Fruit fly (Drosophila melanogaster) whole organism, wandering third instar larva: ENCODE measurements around the gene Ilk.

Experiments
- Abd-B ChIP-seq: fragments of >200 bp; optimal IDR thresholded peaks from 2 replicates; lab custom pipeline; 2017; ENCODE audit warnings: missing biosample characterization, missing genetic modification characterization
- CrebA ChIP-seq: fragments of 200-800 bp; sonication (Bioruptor generic); optimal IDR thresholded peaks from 2 replicates; lab custom pipeline; 2016; ENCODE audit warnings: missing biosample characterization, mild to moderate bottlenecking, missing genetic modification characterization, borderline replicate concordance
- Dfd ChIP-seq: fragments of >200 bp; optimal IDR thresholded peaks from 2 replicates; lab custom pipeline; 2017; ENCODE audit warnings: missing biosample characterization, missing genetic modification characterization
- Dif ChIP-seq: fragments of 200-275, 200-300 bp; sonication (Bioruptor generic); optimal IDR thresholded peaks from 2 replicates; lab custom pipeline; 2018; ENCODE audit warnings: missing biosample characterization, missing genetic modification characterization; ENCODE audit not compliant: partially characterized antibody
- GATAd ChIP-seq: sonication (Bioruptor generic); optimal IDR thresholded peaks from 2 replicates; lab custom pipeline; 2016; ENCODE audit warnings: missing biosample characterization, missing genetic modification characterization
- HLH106 ChIP-seq: fragments of 200-800 bp; optimal IDR thresholded peaks from 3 replicates; lab custom pipeline; 2019; ENCODE audit warnings: missing biosample characterization, mild to moderate bottlenecking, missing genetic modification characterization, moderate library complexity
- Hnf4 ChIP-seq: fragments of 200-800 bp; sonication (Bioruptor generic); optimal IDR thresholded peaks from 2 replicates; lab custom pipeline; 2016; ENCODE audit warnings: missing biosample characterization, mild to moderate bottlenecking, missing genetic modification characterization
- Hr78 ChIP-seq: fragments of >200 bp; optimal IDR thresholded peaks from 2 replicates; lab custom pipeline; 2017; ENCODE audit warnings: missing biosample characterization, missing genetic modification characterization
- Hr83 ChIP-seq: fragments of 200-300 bp; sonication (Bioruptor generic); optimal IDR thresholded peaks from 2 replicates; lab custom pipeline; 2016; ENCODE audit warnings: missing biosample characterization, mild to moderate bottlenecking, missing genetic modification characterization, moderate library complexity; ENCODE audit not compliant: poor library complexity, severe bottlenecking
- Jra ChIP-seq: sonication (Bioruptor generic); optimal IDR thresholded peaks from 2 replicates; lab custom pipeline; 2016; ENCODE audit warnings: missing biosample characterization, missing genetic modification characterization
- Mio ChIP-seq: sonication (Bioruptor generic); optimal IDR thresholded peaks from 2 replicates; lab custom pipeline; 2016; ENCODE audit warnings: missing biosample characterization, missing genetic modification characterization
- Myc ChIP-seq: fragments of >200 bp; optimal IDR thresholded peaks from 2 replicates; lab custom pipeline; 2017
- N ChIP-seq: fragments of >200 bp; optimal IDR thresholded peaks from 2 replicates; lab custom pipeline; 2018; ENCODE audit warnings: missing biosample characterization, missing external identifiers, missing genetic modification characterization
- OdsH ChIP-seq: fragments of 200-800 bp; sonication (Bioruptor generic); optimal IDR thresholded peaks from 2 replicates; lab custom pipeline; 2016; ENCODE audit warnings: missing biosample characterization, mild to moderate bottlenecking, missing genetic modification characterization
- Rel ChIP-seq, 2 experiments: fragments of 200-800 bp; sonication (Bioruptor generic) in 1 of 2; optimal IDR thresholded peaks; 2 replicates in 1 of 2; 3 replicates in 1 of 2; lab custom pipeline; 2016 to 2019; ENCODE audit warnings: mild to moderate bottlenecking in 2 of 2, missing biosample characterization in 2 of 2, missing genetic modification characterization in 2 of 2, moderate library complexity in 1 of 2
- Sp1 ChIP-seq: fragments of 200-800 bp; sonication (Bioruptor generic); optimal IDR thresholded peaks from 3 replicates; lab custom pipeline; 2019; ENCODE audit warnings: missing biosample characterization, mild to moderate bottlenecking, missing genetic modification characterization, moderate library complexity
- Vsx2 ChIP-seq: fragments of 200-300, 225-300 bp; sonication (Bioruptor generic); optimal IDR thresholded peaks from 2 replicates; lab custom pipeline; 2018; ENCODE audit warnings: missing biosample characterization, missing genetic modification characterization; ENCODE audit not compliant: partially characterized antibody
- br ChIP-seq: fragments of 200-800 bp; sonication (Bioruptor generic); optimal IDR thresholded peaks from 2 replicates; lab custom pipeline; 2016; ENCODE audit warnings: missing biosample characterization, missing genetic modification characterization
- brk ChIP-seq: fragments of 200-800 bp; sonication (Bioruptor generic); optimal IDR thresholded peaks from 2 replicates; lab custom pipeline; 2016; ENCODE audit warnings: missing biosample characterization, mild to moderate bottlenecking, missing genetic modification characterization
- dl ChIP-seq, 2 experiments: fragments of 175-275, 200-275 bp in 1 of 2; fragments of 200-275 bp in 1 of 2; sonication (Bioruptor generic); optimal IDR thresholded peaks; lab custom pipeline; 2018; ENCODE audit warnings: mild to moderate bottlenecking in 2 of 2, missing biosample characterization in 2 of 2, missing genetic modification characterization in 2 of 2, moderate library complexity in 2 of 2; ENCODE audit not compliant: partially characterized antibody in 2 of 2, insufficient read depth in 1 of 2
- dmrt93B ChIP-seq: fragments of 200-800 bp; sonication (Bioruptor generic); optimal IDR thresholded peaks from 2 replicates; lab custom pipeline; 2018; ENCODE audit warnings: missing biosample characterization, mild to moderate bottlenecking, missing genetic modification characterization
- dsf ChIP-seq: sonication (Bioruptor generic); optimal IDR thresholded peaks from 2 replicates; lab custom pipeline; 2016; ENCODE audit warnings: missing biosample characterization, missing genetic modification characterization, borderline replicate concordance
- ey ChIP-seq: fragments of 200-800 bp; sonication (Bioruptor generic); optimal IDR thresholded peaks from 2 replicates; lab custom pipeline; 2016; ENCODE audit warnings: missing biosample characterization, missing genetic modification characterization
- foxo ChIP-seq, 2 experiments: fragments of 200-800 bp; sonication (Bioruptor generic); optimal IDR thresholded peaks; 2 replicates in 1 of 2; 3 replicates in 1 of 2; lab custom pipeline; 2016 to 2017; ENCODE audit warnings: missing biosample characterization in 2 of 2, missing genetic modification characterization in 2 of 2
- fru ChIP-seq: fragments of 200-800 bp; sonication (Bioruptor generic); optimal IDR thresholded peaks from 3 replicates; lab custom pipeline; 2016; ENCODE audit warnings: missing biosample characterization, mild to moderate bottlenecking, missing genetic modification characterization
- h ChIP-seq: fragments of 200-800 bp; sonication (Bioruptor generic); optimal IDR thresholded peaks from 3 replicates; lab custom pipeline; 2016; ENCODE audit warnings: missing biosample characterization, mild to moderate bottlenecking, missing genetic modification characterization
- jim ChIP-seq: fragments of 175-275, 200-325 bp; sonication (Bioruptor generic); optimal IDR thresholded peaks from 2 replicates; lab custom pipeline; 2016; ENCODE audit warnings: missing biosample characterization, mild to moderate bottlenecking, missing genetic modification characterization
- lola ChIP-seq: fragments of >200 bp; optimal IDR thresholded peaks from 2 replicates; lab custom pipeline; 2017; ENCODE audit warnings: missing biosample characterization, missing genetic modification characterization
- pan ChIP-seq: fragments of >200 bp; optimal IDR thresholded peaks from 2 replicates; lab custom pipeline; 2017
- psq ChIP-seq: fragments of 200-800 bp; sonication (Bioruptor generic); optimal IDR thresholded peaks from 3 replicates; lab custom pipeline; 2017; ENCODE audit warnings: missing biosample characterization, mild to moderate bottlenecking, missing genetic modification characterization, moderate library complexity
- rgr ChIP-seq: fragments of 200-800 bp; sonication (Bioruptor generic); optimal IDR thresholded peaks from 3 replicates; lab custom pipeline; 2016; ENCODE audit warnings: missing biosample characterization, mild to moderate bottlenecking, missing genetic modification characterization
- sage ChIP-seq: fragments of 200-800 bp; sonication (Bioruptor generic); optimal IDR thresholded peaks from 2 replicates; lab custom pipeline; 2016; ENCODE audit warnings: missing biosample characterization, mild to moderate bottlenecking, missing genetic modification characterization
- sv ChIP-seq: fragments of 200-800 bp; sonication (Bioruptor generic); optimal IDR thresholded peaks from 3 replicates; lab custom pipeline; 2016; ENCODE audit warnings: missing biosample characterization, missing genetic modification characterization
- tai ChIP-seq: sonication (Bioruptor generic); optimal IDR thresholded peaks from 2 replicates; lab custom pipeline; 2016; ENCODE audit warnings: missing biosample characterization, missing genetic modification characterization
- usp ChIP-seq: fragments of >200 bp; optimal IDR thresholded peaks from 2 replicates; lab custom pipeline; 2017; ENCODE audit warnings: missing biosample characterization, missing genetic modification characterization
- woc ChIP-seq: sonication (Bioruptor generic); optimal IDR thresholded peaks from 2 replicates; lab custom pipeline; 2016; ENCODE audit warnings: missing biosample characterization, mild to moderate bottlenecking, missing genetic modification characterization

Ilk gene

dm6 chr3L:21175531-21176271 is 41.0 kb upstream of the Ilk start:
- no peak for TF ChIP-seq N (GFP tag; lab: Kevin White, UChicago)
- no peak for TF ChIP-seq HLH106
- TF ChIP-seq sv (GFP tag; lab: Kevin White, UChicago): no peak
- no peak for TF ChIP-seq usp (GFP tag; lab: Kevin White, UChicago)
- no peak for TF ChIP-seq fru (GFP tag; lab: Kevin White, UChicago)
- TF ChIP-seq Rel (GFP tag; optimal IDR thresholded peaks at IDR 0.05; lab: Kevin White, UChicago): no peak
- peak; percentile 79 for TF ChIP-seq Rel (tag; optimal IDR thresholded peaks at IDR 0.05; lab: Kevin White, UChicago)
- TF ChIP-seq pan (lab: Kevin White, UChicago): no peak
- no peak for TF ChIP-seq CrebA
- no peak for TF ChIP-seq psq
- no peak for TF ChIP-seq dl (GFP tag; optimal IDR thresholded peaks at IDR 0.05; lab: Kevin White, UChicago; ENCODE audit: insufficient read depth in 1 of 2, partially characterized antibody in 2 of 2)
- no peak for TF ChIP-seq Jra (GFP tag; lab: Kevin White, UChicago)
- no peak for TF ChIP-seq Mio (GFP tag; lab: Kevin White, UChicago)
- TF ChIP-seq rgr (GFP tag; lab: Kevin White, UChicago): no peak
- no peak for TF ChIP-seq Dif
- no peak for TF ChIP-seq Dfd (GFP tag; lab: Kevin White, UChicago)
- TF ChIP-seq dsf (GFP tag; lab: Kevin White, UChicago): no peak
- TF ChIP-seq Hr83 (GFP tag; lab: Kevin White, UChicago): no peak
- peak; percentile 17 for TF ChIP-seq br (GFP tag; lab: Kevin White, UChicago)
- no peak for TF ChIP-seq jim
- no peak for TF ChIP-seq GATAd (GFP tag; lab: Kevin White, UChicago)
- TF ChIP-seq foxo (GFP tag; optimal IDR thresholded peaks at IDR 0.05; lab: Kevin White, UChicago): no peak
- no peak for TF ChIP-seq lola (GFP tag; lab: Kevin White, UChicago)
- TF ChIP-seq brk (GFP tag; lab: Kevin White, UChicago): no peak
- no peak for TF ChIP-seq woc (GFP tag; lab: Kevin White, UChicago)
- no peak for TF ChIP-seq dmrt93B (GFP tag; lab: Kevin White, UChicago)
- TF ChIP-seq Myc: peak; percentile 84
- TF ChIP-seq tai (GFP tag; lab: Kevin White, UChicago): no peak
- TF ChIP-seq Sp1: peak; percentile 5
- no peak for TF ChIP-seq Abd-B (GFP tag; lab: Kevin White, UChicago)
- no peak for TF ChIP-seq OdsH (GFP tag; lab: Kevin White, UChicago)
- no peak for TF ChIP-seq Hr78 (GFP tag; lab: Kevin White, UChicago)
- TF ChIP-seq Vsx2 (GFP tag; lab: Kevin White, UChicago): no peak
- TF ChIP-seq ey (GFP tag; lab: Kevin White, UChicago): no peak
- TF ChIP-seq Hnf4 (GFP tag; lab: Kevin White, UChicago): no peak
- TF ChIP-seq h (GFP tag; lab: Kevin White, UChicago): no peak

DNA sequence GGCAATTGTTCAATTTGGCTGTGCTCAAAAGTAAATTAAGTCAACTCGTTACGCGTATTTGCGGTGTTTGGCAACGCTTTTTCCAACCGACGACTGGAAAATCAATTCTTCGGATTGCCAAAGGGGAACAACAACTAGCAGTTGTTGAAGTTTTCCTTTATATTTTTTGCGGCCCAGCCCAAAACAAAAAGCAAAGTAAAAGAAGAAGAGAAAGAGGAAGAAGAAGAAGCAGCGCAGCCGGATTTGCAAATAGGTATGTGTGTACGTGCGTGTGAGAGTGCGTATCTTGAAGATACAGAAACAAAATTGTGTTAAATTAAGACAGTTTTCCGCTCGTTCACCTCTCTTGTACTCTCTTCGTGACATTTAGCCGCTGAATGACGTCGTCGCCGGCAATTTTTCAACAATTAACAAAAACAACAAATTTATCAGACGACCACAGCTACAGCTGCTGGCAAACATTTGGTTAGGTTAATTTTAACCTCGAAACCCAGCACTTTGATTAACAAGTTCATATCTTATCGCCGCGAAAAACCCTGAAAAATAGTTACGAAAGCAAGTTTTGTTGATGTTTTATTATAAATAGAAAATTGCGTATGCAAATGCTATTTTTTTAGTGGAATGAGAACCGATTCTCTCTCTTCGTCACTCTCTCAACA is 40.3 kb upstream of the Ilk start:
- TF ChIP-seq lola (GFP tag; lab: Kevin White, UChicago) (no peak), sage (no peak), usp (GFP tag; lab: Kevin White, UChicago) (no peak), pan (lab: Kevin White, UChicago) (no peak), Hr78 (GFP tag; lab: Kevin White, UChicago) (no peak), Mio (GFP tag; lab: Kevin White, UChicago) (no peak), tai (GFP tag; lab: Kevin White, UChicago) (no peak), GATAd (GFP tag; lab: Kevin White, UChicago) (no peak), Rel (GFP tag; optimal IDR thresholded peaks at IDR 0.05; lab: Kevin White, UChicago) (no peak), Rel (tag; optimal IDR thresholded peaks at IDR 0.05; lab: Kevin White, UChicago) (no peak), OdsH (GFP tag; lab: Kevin White, UChicago) (no peak)
- TF ChIP-seq, all 38 proteins: peak for 0
